1 fruit fly cellular context compared by ENCODE assay signal in the genomic region with DNA sequence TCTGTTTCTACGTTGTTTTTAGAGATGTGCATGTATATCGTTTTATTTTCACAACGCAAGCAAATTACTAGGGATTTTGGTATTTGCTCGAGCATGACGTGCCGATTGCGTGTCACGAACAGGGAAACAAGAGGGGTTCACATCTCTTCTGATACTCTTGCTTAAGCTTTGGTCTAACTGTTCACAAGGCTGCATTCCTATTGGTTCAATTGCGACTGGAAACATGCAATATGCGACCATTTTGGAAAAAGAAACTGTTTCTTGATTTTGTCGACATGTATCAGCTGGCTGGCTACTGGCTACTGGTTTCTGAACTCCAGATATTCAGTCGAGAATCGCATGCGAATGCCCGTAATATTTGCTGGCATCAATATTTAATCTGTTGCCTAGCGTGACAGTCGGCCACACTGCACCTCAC.
TF ChIP-seq lines count a peak whose summit lies in the region.

A gene (plus strand): TSS at position 144 of the 418 bp plus-strand sequence.

TF ChIP-seq in whole organism, embryonic, 481 proteins besides CTCF, POLR2A, EP300 and RAD21 (continued from another document and continues in another):
- TF ChIP-seq CG17186 (GFP tag; optimal IDR thresholded peaks at IDR 0.05; lab: Kevin White, UChicago) = no peak
- TF ChIP-seq CG3838 (GFP tag; optimal IDR thresholded peaks at IDR 0.05; lab: Kevin White, UChicago) = no peak
- peak; percentile 46; the same call in 2 of the 3 replicates for TF ChIP-seq zfh1 (GFP tag; IDR thresholded peaks at IDR 0.05; lab: Robert Waterston, UW)
- peak; percentile 23 for TF ChIP-seq CG12942 (GFP tag; optimal IDR thresholded peaks at IDR 0.05; lab: Kevin White, UChicago)
- TF ChIP-seq CG5180 (GFP tag; optimal IDR thresholded peaks at IDR 0.05; lab: Kevin White, UChicago) = no peak
- TF ChIP-seq Abd-B (GFP tag; optimal IDR thresholded peaks at IDR 0.05; lab: Kevin White, UChicago) = peak; percentile 17
- no peak for TF ChIP-seq CG17802 (tag; optimal IDR thresholded peaks at IDR 0.05; lab: Kevin White, UChicago)
- no peak for TF ChIP-seq en (GFP tag; optimal IDR thresholded peaks at IDR 0.05; lab: Kevin White, UChicago)
- TF ChIP-seq slp2 (GFP tag; optimal IDR thresholded peaks at IDR 0.05; lab: Kevin White, UChicago) = no peak
- no peak; the same call in 2 of the 3 replicates for TF ChIP-seq CG17361 (GFP tag; IDR thresholded peaks at IDR 0.05; lab: Robert Waterston, UW)
- TF ChIP-seq CG8388 (GFP tag; optimal IDR thresholded peaks at IDR 0.05; lab: Kevin White, UChicago) = no peak
- TF ChIP-seq Doc2 (GFP tag; IDR thresholded peaks at IDR 0.05; lab: Robert Waterston, UW) = no peak
- TF ChIP-seq Oaz (GFP tag; IDR thresholded peaks at IDR 0.05; lab: Robert Waterston, UW) = no peak
- 0 out of 2 replicates have a peak, but pooled peaks have one; percentile 5 for TF ChIP-seq CG6272 (GFP tag; IDR thresholded peaks at IDR 0.05; lab: Robert Waterston, UW)
- no peak for TF ChIP-seq nau (GFP tag; optimal IDR thresholded peaks at IDR 0.05; lab: Kevin White, UChicago)
- 0 out of 3 replicates have a peak, but pooled peaks have one; percentile 18 for TF ChIP-seq ci (GFP tag; IDR thresholded peaks at IDR 0.05; lab: Robert Waterston, UW)
- peak; percentile 57; the same call in 1 of the 3 replicates for TF ChIP-seq mld (GFP tag; IDR thresholded peaks at IDR 0.05; lab: Robert Waterston, UW; ENCODE audit: partially characterized antibody)
- no peak for TF ChIP-seq lab (GFP tag; optimal IDR thresholded peaks at IDR 0.05; lab: Kevin White, UChicago)
- no peak for TF ChIP-seq CG18011 (GFP tag; optimal IDR thresholded peaks at IDR 0.05; lab: Kevin White, UChicago)
- TF ChIP-seq CG31441 (GFP tag; IDR thresholded peaks at IDR 0.05; lab: Robert Waterston, UW) = 0 out of 2 replicates have a peak, but pooled peaks have one; percentile 4
- peak; percentile 54; the same call in 1 of the 2 replicates for TF ChIP-seq ranshi (GFP tag; IDR thresholded peaks at IDR 0.05; lab: Robert Waterston, UW)
- no peak for TF ChIP-seq CG8359 (GFP tag; optimal IDR thresholded peaks at IDR 0.05; lab: Kevin White, UChicago; ENCODE audit: borderline replicate concordance)
- no peak for TF ChIP-seq peb (GFP tag; IDR thresholded peaks at IDR 0.05; lab: Robert Waterston, UW)
- no peak for TF ChIP-seq CG33213 (GFP tag; optimal IDR thresholded peaks at IDR 0.05; lab: Kevin White, UChicago)
- no peak for TF ChIP-seq CG13123 (GFP tag; optimal IDR thresholded peaks at IDR 0.05; lab: Kevin White, UChicago)
- TF ChIP-seq hkb (optimal IDR thresholded peaks at IDR 0.05; lab: Kevin White, UChicago) = no peak
- TF ChIP-seq hkb (GFP tag; IDR thresholded peaks at IDR 0.05; lab: Robert Waterston, UW) = peak; percentile 49; the same call in 1 of the 2 replicates
- no peak for TF ChIP-seq Hr3 (GFP tag; optimal IDR thresholded peaks at IDR 0.05; lab: Kevin White, UChicago)
- TF ChIP-seq HLH54F (GFP tag; optimal IDR thresholded peaks at IDR 0.05; lab: Kevin White, UChicago) = peak; percentile 43
- TF ChIP-seq CG12155 (GFP tag; optimal IDR thresholded peaks at IDR 0.05; lab: Kevin White, UChicago) = peak; percentile 11
- peak; percentile 30; the same call in 1 of the 2 replicates for TF ChIP-seq CG14667 (GFP tag; IDR thresholded peaks at IDR 0.05; lab: Robert Waterston, UW)
- TF ChIP-seq CG15601 (tag; optimal IDR thresholded peaks at IDR 0.05; lab: Kevin White, UChicago) = no peak
- no peak for TF ChIP-seq emc (GFP tag; optimal IDR thresholded peaks at IDR 0.05; lab: Kevin White, UChicago)
- 0 out of 3 replicates have a peak, but pooled peaks have one; percentile 25 for TF ChIP-seq Optix (GFP tag; IDR thresholded peaks at IDR 0.05; lab: Robert Waterston, UW)
- peak; percentile 15 for TF ChIP-seq maf-S (GFP tag; optimal IDR thresholded peaks at IDR 0.05; lab: Kevin White, UChicago)
- peak; percentile 91 for TF ChIP-seq wek (GFP tag; optimal IDR thresholded peaks at IDR 0.05; lab: Kevin White, UChicago)
- TF ChIP-seq ato (GFP tag; IDR thresholded peaks at IDR 0.05; lab: Robert Waterston, UW; ENCODE audit: partially characterized antibody) = no peak; the same call in 1 of the 2 replicates
- TF ChIP-seq CG10267 (tag; optimal IDR thresholded peaks at IDR 0.05; lab: Kevin White, UChicago) = no peak
- TF ChIP-seq CG7928 (GFP tag; optimal IDR thresholded peaks at IDR 0.05; lab: Kevin White, UChicago) = no peak
- TF ChIP-seq Meics (GFP tag; optimal IDR thresholded peaks at IDR 0.05; lab: Kevin White, UChicago) = peak; percentile 38
- peak; percentile 16 for TF ChIP-seq nerfin-1 (tag; optimal IDR thresholded peaks at IDR 0.05; lab: Kevin White, UChicago)
- TF ChIP-seq cwo (GFP tag; optimal IDR thresholded peaks at IDR 0.05; lab: Kevin White, UChicago) = no peak
- peak; percentile 27; the same call in 1 of the 3 replicates for TF ChIP-seq tgo (GFP tag; IDR thresholded peaks at IDR 0.05; lab: Robert Waterston, UW)
- TF ChIP-seq ase (GFP tag; IDR thresholded peaks at IDR 0.05; lab: Robert Waterston, UW) = no peak
- 0 out of 2 replicates have a peak, but pooled peaks have one; percentile 18 for TF ChIP-seq H2.0 (GFP tag; IDR thresholded peaks at IDR 0.05; lab: Robert Waterston, UW)
- TF ChIP-seq tap (tag; optimal IDR thresholded peaks at IDR 0.05; lab: Kevin White, UChicago) = no peak
- TF ChIP-seq CG15479 (GFP tag; optimal IDR thresholded peaks at IDR 0.05; lab: Kevin White, UChicago) = no peak
- TF ChIP-seq CG6654 (GFP tag; optimal IDR thresholded peaks at IDR 0.05; lab: Kevin White, UChicago) = no peak
- peak; percentile 10 for TF ChIP-seq zen (tag; optimal IDR thresholded peaks at IDR 0.05; lab: Kevin White, UChicago)
- TF ChIP-seq CG10565 (GFP tag; optimal IDR thresholded peaks at IDR 0.05; lab: Kevin White, UChicago) = no peak
- TF ChIP-seq TFAM (GFP tag; optimal IDR thresholded peaks at IDR 0.05; lab: Kevin White, UChicago) = no peak
- TF ChIP-seq zf30C (GFP tag; optimal IDR thresholded peaks at IDR 0.05; lab: Kevin White, UChicago) = no peak
- no peak for TF ChIP-seq CG3407 (GFP tag; optimal IDR thresholded peaks at IDR 0.05; lab: Kevin White, UChicago)
- no peak for TF ChIP-seq ap (GFP tag; IDR thresholded peaks at IDR 0.05; lab: Robert Waterston, UW)
- TF ChIP-seq dimm (GFP tag; IDR thresholded peaks at IDR 0.05; lab: Robert Waterston, UW) = no peak
- no peak for TF ChIP-seq CG4730 (GFP tag; IDR thresholded peaks at IDR 0.05; lab: Robert Waterston, UW)
- no peak for TF ChIP-seq bab2 (GFP tag; optimal IDR thresholded peaks at IDR 0.05; lab: Kevin White, UChicago)
- peak; percentile 53 for TF ChIP-seq CG15514 (GFP tag; optimal IDR thresholded peaks at IDR 0.05; lab: Kevin White, UChicago)
- peak; percentile 54 for TF ChIP-seq CG1603 (tag; optimal IDR thresholded peaks at IDR 0.05; lab: Kevin White, UChicago)
- TF ChIP-seq Deaf1 (tag; optimal IDR thresholded peaks at IDR 0.05; lab: Kevin White, UChicago) = no peak
- TF ChIP-seq CG2199 (GFP tag; IDR thresholded peaks at IDR 0.05; lab: Robert Waterston, UW) = no peak
- TF ChIP-seq tll (GFP tag; optimal IDR thresholded peaks at IDR 0.05; lab: Kevin White, UChicago) = no peak
- TF ChIP-seq NFAT (GFP tag; IDR thresholded peaks at IDR 0.05; lab: Robert Waterston, UW) = peak; percentile 31; the same call in 1 of the 2 replicates
- no peak for TF ChIP-seq Camta (GFP tag; optimal IDR thresholded peaks at IDR 0.05; lab: Kevin White, UChicago)
- no peak; the same call in 2 of the 3 replicates for TF ChIP-seq zen2 (GFP tag; IDR thresholded peaks at IDR 0.05; lab: Robert Waterston, UW; ENCODE audit: partially characterized antibody)
- TF ChIP-seq psq (GFP tag; optimal IDR thresholded peaks at IDR 0.05; lab: Kevin White, UChicago) = no peak
- TF ChIP-seq CG10147 (GFP tag; optimal IDR thresholded peaks at IDR 0.05; lab: Kevin White, UChicago) = peak; percentile 3
- peak; percentile 28; the same call in 1 of the 2 replicates for TF ChIP-seq Ada2b (GFP tag; IDR thresholded peaks at IDR 0.05; lab: Robert Waterston, UW)
- no peak for TF ChIP-seq CG18476 (GFP tag; optimal IDR thresholded peaks at IDR 0.05; lab: Kevin White, UChicago)
- peak; percentile 62; the same call in 1 of the 3 replicates for TF ChIP-seq Dbx (GFP tag; IDR thresholded peaks at IDR 0.05; lab: Robert Waterston, UW)
- TF ChIP-seq CG8765 (GFP tag; IDR thresholded peaks at IDR 0.05; lab: Robert Waterston, UW) = no peak
- peak; percentile 37 for TF ChIP-seq hbn (GFP tag; IDR thresholded peaks at IDR 0.05; lab: Robert Waterston, UW; ENCODE audit: partially characterized antibody)
- TF ChIP-seq CG34422 (GFP tag; IDR thresholded peaks at IDR 0.05; lab: Robert Waterston, UW) = 0 out of 3 replicates have a peak, but pooled peaks have one; percentile 47
- no peak for TF ChIP-seq CG12219 (GFP tag; optimal IDR thresholded peaks at IDR 0.05; lab: Kevin White, UChicago)
- TF ChIP-seq cas (GFP tag; IDR thresholded peaks at IDR 0.05; lab: Robert Waterston, UW) = no peak
- TF ChIP-seq MBD-R2 (GFP tag; IDR thresholded peaks at IDR 0.05; lab: Robert Waterston, UW) = peak; percentile 59
- TF ChIP-seq sob (GFP tag; IDR thresholded peaks at IDR 0.05; lab: Robert Waterston, UW) = 0 out of 2 replicates have a peak, but pooled peaks have one; percentile 52
- TF ChIP-seq h (optimal IDR thresholded peaks at IDR 0.05; lab: Kevin White, UChicago) = no peak
- peak; percentile 36; the same call in 2 of the 3 replicates for TF ChIP-seq B-H1 (GFP tag; IDR thresholded peaks at IDR 0.05; lab: Robert Waterston, UW)
- TF ChIP-seq HmgZ (tag; optimal IDR thresholded peaks at IDR 0.05; lab: Kevin White, UChicago) = peak; percentile 53
- no peak for TF ChIP-seq C15 (GFP tag; IDR thresholded peaks at IDR 0.05; lab: Robert Waterston, UW)
- TF ChIP-seq mirr (GFP tag; optimal IDR thresholded peaks at IDR 0.05; lab: Kevin White, UChicago) = peak; percentile 32
- TF ChIP-seq CG11695 (GFP tag; IDR thresholded peaks at IDR 0.05; lab: Robert Waterston, UW) = peak; percentile 49; the same call in 2 of the 3 replicates
- TF ChIP-seq crp (GFP tag; optimal IDR thresholded peaks at IDR 0.05; lab: Kevin White, UChicago) = peak in 1 of 2 experiments; percentile 53
- TF ChIP-seq CHES-1-like (GFP tag; optimal IDR thresholded peaks at IDR 0.05; lab: Kevin White, UChicago) = no peak
- TF ChIP-seq CG7556 (GFP tag; optimal IDR thresholded peaks at IDR 0.05; lab: Kevin White, UChicago) = no peak
- peak; percentile 13 for TF ChIP-seq CG8290 (GFP tag; optimal IDR thresholded peaks at IDR 0.05; lab: Kevin White, UChicago)
- peak; percentile 62 to 77 for TF ChIP-seq CG8290 (tag; optimal IDR thresholded peaks at IDR 0.05; lab: Kevin White, UChicago)
- TF ChIP-seq gem (tag; optimal IDR thresholded peaks at IDR 0.05; lab: Kevin White, UChicago) = no peak
- peak; percentile 39 for TF ChIP-seq CG12391 (tag; optimal IDR thresholded peaks at IDR 0.05; lab: Kevin White, UChicago)
- TF ChIP-seq CG8089 (GFP tag; optimal IDR thresholded peaks at IDR 0.05; lab: Kevin White, UChicago) = peak; percentile 23
- no peak for TF ChIP-seq seq (GFP tag; IDR thresholded peaks at IDR 0.05; lab: Robert Waterston, UW)
- TF ChIP-seq CG1024 (GFP tag; IDR thresholded peaks at IDR 0.05; lab: Robert Waterston, UW) = no peak
- no peak for TF ChIP-seq CG3726 (GFP tag; IDR thresholded peaks at IDR 0.05; lab: Robert Waterston, UW)
- peak; percentile 61 for TF ChIP-seq CG9932 (GFP tag; IDR thresholded peaks at IDR 0.05; lab: Robert Waterston, UW)
- TF ChIP-seq aop (GFP tag; IDR thresholded peaks at IDR 0.05; lab: Robert Waterston, UW) = no peak
- TF ChIP-seq btn (GFP tag; optimal IDR thresholded peaks at IDR 0.05; lab: Kevin White, UChicago) = peak; percentile 37
- TF ChIP-seq CG7357 (GFP tag; IDR thresholded peaks at IDR 0.05; lab: Robert Waterston, UW) = 0 out of 3 replicates have a peak, but pooled peaks have one; percentile 5
- TF ChIP-seq Nf-YC (tag; optimal IDR thresholded peaks at IDR 0.05; lab: Kevin White, UChicago) = peak; percentile 31
- TF ChIP-seq bsh (GFP tag; optimal IDR thresholded peaks at IDR 0.05; lab: Kevin White, UChicago) = peak in 1 of 2 experiments; percentile 11
- peak; percentile 41 for TF ChIP-seq CG10366 (GFP tag; IDR thresholded peaks at IDR 0.05; lab: Robert Waterston, UW)
- no peak for TF ChIP-seq Vsx1 (GFP tag; optimal IDR thresholded peaks at IDR 0.05; lab: Kevin White, UChicago)
- no peak for TF ChIP-seq schlank (tag; optimal IDR thresholded peaks at IDR 0.05; lab: Kevin White, UChicago)
- no peak for TF ChIP-seq ro (GFP tag; IDR thresholded peaks at IDR 0.05; lab: Robert Waterston, UW)
- TF ChIP-seq HLH3B (GFP tag; IDR thresholded peaks at IDR 0.05; lab: Robert Waterston, UW) = no peak
- no peak for TF ChIP-seq Spps (tag; optimal IDR thresholded peaks at IDR 0.05; lab: Kevin White, UChicago)
- TF ChIP-seq stc (GFP tag; IDR thresholded peaks at IDR 0.05; lab: Robert Waterston, UW) = no peak
- no peak for TF ChIP-seq yki (optimal IDR thresholded peaks at IDR 0.05; lab: Kevin White, UChicago)
- peak; percentile 44; the same call in 2 of the 3 replicates for TF ChIP-seq CG14860 (GFP tag; IDR thresholded peaks at IDR 0.05; lab: Robert Waterston, UW; ENCODE audit: partially characterized antibody)
- peak; percentile 33; the same call in 1 of the 2 replicates for TF ChIP-seq CG4404 (GFP tag; IDR thresholded peaks at IDR 0.05; lab: Robert Waterston, UW)
- TF ChIP-seq sens-2 (GFP tag; IDR thresholded peaks at IDR 0.05; lab: Robert Waterston, UW) = no peak
- TF ChIP-seq Neu2 (GFP tag; optimal IDR thresholded peaks at IDR 0.05; lab: Kevin White, UChicago; ENCODE audit: borderline replicate concordance) = no peak
- no peak for TF ChIP-seq Hr78 (GFP tag; optimal IDR thresholded peaks at IDR 0.05; lab: Kevin White, UChicago)
- TF ChIP-seq Nf-YA (GFP tag; IDR thresholded peaks at IDR 0.05; lab: Robert Waterston, UW) = no peak; the same call in 1 of the 2 replicates
- no peak for TF ChIP-seq wor (GFP tag; IDR thresholded peaks at IDR 0.05; lab: Robert Waterston, UW)
- TF ChIP-seq CG10462 (GFP tag; optimal IDR thresholded peaks at IDR 0.05; lab: Kevin White, UChicago) = no peak
- TF ChIP-seq PHDP (tag; optimal IDR thresholded peaks at IDR 0.05; lab: Kevin White, UChicago) = peak; percentile 30
- TF ChIP-seq mam (GFP tag; optimal IDR thresholded peaks at IDR 0.05; lab: Kevin White, UChicago) = peak; percentile 40
- TF ChIP-seq Hmr (GFP tag; optimal IDR thresholded peaks at IDR 0.05; lab: Kevin White, UChicago) = peak; percentile 28
- TF ChIP-seq scrt (GFP tag; optimal IDR thresholded peaks at IDR 0.05; lab: Kevin White, UChicago) = no peak
- TF ChIP-seq run (tag; optimal IDR thresholded peaks at IDR 0.05; lab: Kevin White, UChicago) = no peak
- no peak for TF ChIP-seq Adf1 (GFP tag; IDR thresholded peaks at IDR 0.05; lab: Robert Waterston, UW)
- TF ChIP-seq HHEX (GFP tag; optimal IDR thresholded peaks at IDR 0.05; lab: Kevin White, UChicago) = no peak
- no peak for TF ChIP-seq chm (GFP tag; IDR thresholded peaks at IDR 0.05; lab: Robert Waterston, UW)
- no peak for TF ChIP-seq usp (GFP tag; optimal IDR thresholded peaks at IDR 0.05; lab: Kevin White, UChicago)
